Worm (Caenorhabditis elegans) whole organism, L3 larva: ENCODE data around the gene ZK813.1.

Experiments
- ZK546.5 ChIP-seq: sonication (generic microtip); optimal IDR thresholded peaks from 2 replicates; lab custom pipeline; 2017; ENCODE audit warnings: missing biosample characterization, missing genetic modification characterization
- ceh-16 ChIP-seq: sonication (generic microtip); optimal IDR thresholded peaks from 2 replicates; lab custom pipeline; 2017; ENCODE audit warnings: missing biosample characterization, missing genetic modification characterization
- ceh-82 ChIP-seq: fragments of 150-350 bp; optimal IDR thresholded peaks from 2 replicates; lab custom pipeline; 2014; ENCODE audit warnings: missing biosample characterization, missing genetic modification characterization
- egl-27 ChIP-seq: sonication (generic microtip); optimal IDR thresholded peaks from 4 replicates; lab custom pipeline; 2017; ENCODE audit warnings: missing biosample characterization, missing genetic modification reagents, missing genetic modification characterization
- elt-1 ChIP-seq: fragments of 150-350 bp; optimal IDR thresholded peaks from 2 replicates; lab custom pipeline; 2014; ENCODE audit warnings: missing biosample characterization, missing genetic modification characterization
- elt-2 ChIP-seq: sonication (generic microtip); optimal IDR thresholded peaks from 2 replicates; lab custom pipeline; 2016; ENCODE audit warnings: missing genetic modification reagents, mild to moderate bottlenecking, missing genetic modification characterization, missing compliant biosample characterization
- fkh-10 ChIP-seq: sonication (generic microtip); optimal IDR thresholded peaks from 2 replicates; lab custom pipeline; 2017; ENCODE audit warnings: missing biosample characterization, missing genetic modification reagents, missing genetic modification characterization
- jun-1 ChIP-seq: fragments of 150-350 bp; optimal IDR thresholded peaks from 2 replicates; lab custom pipeline; 2014; ENCODE audit warnings: missing biosample characterization, missing genetic modification reagents, missing genetic modification characterization
- lin-39 ChIP-seq: fragments of 150-350 bp; optimal IDR thresholded peaks from 2 replicates; lab custom pipeline; 2018; ENCODE audit warnings: missing biosample characterization, missing genetic modification reagents, missing genetic modification characterization
- nhr-77 ChIP-seq: fragments of 150-350 bp; optimal IDR thresholded peaks from 2 replicates; lab custom pipeline; 2014; ENCODE audit warnings: missing biosample characterization, missing genetic modification characterization
- pha-4 ChIP-seq: fragments of 150-350 bp; optimal IDR thresholded peaks from 2 replicates; lab custom pipeline; 2014; ENCODE audit warnings: missing biosample characterization, missing genetic modification reagents, missing genetic modification characterization
- pqm-1 ChIP-seq: fragments of 150-350 bp; optimal IDR thresholded peaks from 2 replicates; lab custom pipeline; 2017; ENCODE audit warnings: missing biosample characterization, missing genetic modification characterization, inconsistent platforms
- unc-62 ChIP-seq: fragments of 150-350 bp; sonication (generic microtip); optimal IDR thresholded peaks from 4 replicates; lab custom pipeline; 2014; ENCODE audit warnings: missing biosample characterization, missing genetic modification reagents, missing genetic modification characterization

DNA sequence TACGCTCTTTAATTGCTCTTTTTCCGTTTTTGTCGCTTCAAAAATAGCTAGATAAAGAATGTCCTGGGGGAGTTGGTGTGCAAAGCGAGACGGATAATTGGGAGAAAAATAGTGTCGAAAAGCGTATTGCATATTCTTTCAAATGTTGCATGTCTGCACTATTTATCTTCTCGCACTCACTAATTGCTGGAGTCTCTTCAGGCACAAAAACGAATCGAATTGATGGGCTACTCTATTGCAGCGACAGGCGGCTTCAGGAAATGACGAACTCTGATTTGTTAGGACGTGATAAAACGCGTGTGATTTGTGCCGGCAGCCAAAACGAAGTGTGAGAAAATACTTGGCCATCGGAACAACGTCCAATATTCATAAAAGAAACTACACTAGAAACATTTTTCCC lies 5.8 kb upstream of the ZK813.1 start:
- TF ChIP-seq jun-1, result no peak
- TF ChIP-seq ceh-82 (tag; lab: Kevin White, UChicago), result no peak
- no peak for TF ChIP-seq ZK546.5
- no peak for TF ChIP-seq pha-4
- no peak for TF ChIP-seq elt-2 (tag; lab: Kevin White, UChicago)
- TF ChIP-seq nhr-77 (tag; lab: Kevin White, UChicago), result no peak
- no peak for TF ChIP-seq unc-62 (GFP tag; lab: Kevin White, UChicago)
- TF ChIP-seq egl-27, result no peak
- no peak for TF ChIP-seq pqm-1
- TF ChIP-seq elt-1 (tag; lab: Kevin White, UChicago), result no peak
- TF ChIP-seq fkh-10 (GFP tag; lab: Kevin White, UChicago), result no peak
- no peak for TF ChIP-seq ceh-16 (tag; lab: Kevin White, UChicago)
- TF ChIP-seq lin-39 (tag; lab: Kevin White, UChicago), result peak; percentile 59
